Worm (Caenorhabditis elegans) whole organism, young adult: ENCODE data around the gene T01B7.9.

Source experiments
- B0336.3 ChIP-seq: fragments of 200-800 bp; sonication (Bioruptor generic); IDR thresholded peaks from 2 replicates; pipeline ENCODE4 v1.3.6; 2022; ENCODE audit warnings: missing genetic modification characterization, missing compliant biosample characterization
- C06A6.2 ChIP-seq: fragments of 200-800 bp; sonication (Bioruptor generic); conservative IDR thresholded peaks from 2 replicates; pipeline ENCODE4 v1.3.6; 2022; ENCODE audit warnings: missing genetic modification characterization, missing compliant biosample characterization
- C17E4.6 ChIP-seq: fragments of 200-800 bp; sonication (Bioruptor generic); IDR thresholded peaks from 2 replicates; pipeline ENCODE4 v1.3.6; 2022; ENCODE audit warnings: missing genetic modification reagents, missing genetic modification characterization, missing compliant biosample characterization
- F33H1.4 ChIP-seq: fragments of 200-800 bp; sonication (Bioruptor generic); IDR thresholded peaks from 2 replicates; pipeline ENCODE4 v1.3.6; 2022; ENCODE audit warnings: missing genetic modification reagents, missing genetic modification characterization, missing compliant biosample characterization
- F37B4.10 ChIP-seq: fragments of 200-800 bp; sonication (Bioruptor generic); IDR thresholded peaks from 2 replicates; pipeline ENCODE4 v1.3.6; 2022; ENCODE audit warnings: missing genetic modification characterization, missing compliant biosample characterization
- F39B2.1 ChIP-seq: fragments of 200-800 bp; sonication (Bioruptor generic); IDR thresholded peaks from 2 replicates; pipeline ENCODE4 v1.3.6; 2022; ENCODE audit warnings: missing genetic modification reagents, missing genetic modification characterization, missing compliant biosample characterization
- Y56A3A.18 ChIP-seq: fragments of 200-800 bp; sonication (Bioruptor generic); IDR thresholded peaks from 2 replicates; pipeline ENCODE4 v1.3.6; 2022; ENCODE audit warnings: missing genetic modification reagents, missing genetic modification characterization, missing compliant biosample characterization
- Y79H2A.3 ChIP-seq: fragments of 200-800 bp; sonication (Bioruptor generic); conservative IDR thresholded peaks from 2 replicates; pipeline ENCODE4 v1.3.6; 2022; ENCODE audit warnings: missing genetic modification reagents, missing genetic modification characterization, missing compliant biosample characterization
- ZK185.1 ChIP-seq: sonication (generic microtip); optimal IDR thresholded peaks from 2 replicates; lab custom pipeline; 2016; ENCODE audit warnings: mild to moderate bottlenecking, missing genetic modification characterization, missing compliant biosample characterization; ENCODE audit not compliant: poor library complexity, severe bottlenecking
- ama-1 ChIP-seq, 3 experiments: fragments of 150-350 bp in 1 of 3; sonication (generic microtip) in 2 of 3; optimal IDR thresholded peaks; 2 replicates each; lab custom pipeline; 2014 to 2018; ENCODE audit warnings: missing biosample characterization in 2 of 3, missing genetic modification characterization in 2 of 3, missing genetic modification reagents in 2 of 3
- aptf-2 ChIP-seq: fragments of 200-800 bp; sonication (Bioruptor generic); conservative IDR thresholded peaks from 2 replicates; pipeline ENCODE4 v1.3.6; 2022; ENCODE audit warnings: missing genetic modification reagents, missing genetic modification characterization, missing compliant biosample characterization
- cebp-1 ChIP-seq, 2 experiments: fragments of 200-800 bp in 1 of 2; sonication (Bioruptor generic) in 1 of 2; sonication (generic microtip) in 1 of 2; IDR thresholded peaks in 1 of 2; optimal IDR thresholded peaks in 1 of 2; 2 replicates each; pipeline versions ENCODE4 v1.3.6 to Lab custom; 2017 to 2022; ENCODE audit warnings: missing compliant biosample characterization in 2 of 2, missing genetic modification characterization in 2 of 2, mild to moderate bottlenecking in 1 of 2, missing genetic modification reagents in 1 of 2, moderate library complexity in 1 of 2
- ceh-100 ChIP-seq: fragments of 200-800 bp; sonication (Bioruptor generic); IDR thresholded peaks from 2 replicates; pipeline ENCODE4 v1.3.6; 2022; ENCODE audit warnings: missing genetic modification reagents, missing genetic modification characterization, missing compliant biosample characterization
- dpff-1 ChIP-seq: sonication (generic microtip); optimal IDR thresholded peaks from 2 replicates; lab custom pipeline; 2017; ENCODE audit warnings: mild to moderate bottlenecking, missing genetic modification characterization, missing compliant biosample characterization
- efl-1 ChIP-seq: fragments of 150-350 bp; optimal IDR thresholded peaks from 2 replicates; lab custom pipeline; 2014; ENCODE audit warnings: missing biosample characterization, missing genetic modification reagents, missing genetic modification characterization
- egl-44 ChIP-seq: fragments of 200-800 bp; sonication (Bioruptor generic); IDR thresholded peaks from 2 replicates; pipeline ENCODE4 v1.3.6; 2022; ENCODE audit warnings: missing genetic modification reagents, missing genetic modification characterization, missing compliant biosample characterization
- egrh-3 ChIP-seq: fragments of 200-800 bp; sonication (Bioruptor generic); IDR thresholded peaks from 2 replicates; pipeline ENCODE4 v1.3.6; 2022; ENCODE audit warnings: missing genetic modification reagents, missing genetic modification characterization, missing compliant biosample characterization
- fkh-3 ChIP-seq: sonication (generic microtip); optimal IDR thresholded peaks from 2 replicates; lab custom pipeline; 2016; ENCODE audit warnings: mild to moderate bottlenecking, missing genetic modification characterization, missing compliant biosample characterization
- him-1 ChIP-seq: sonication (generic microtip); optimal IDR thresholded peaks from 2 replicates; lab custom pipeline; 2016; ENCODE audit warnings: missing genotype, missing genetic modification reagents, missing genetic modification characterization, missing compliant biosample characterization
- hlh-12 ChIP-seq: sonication (generic microtip); optimal IDR thresholded peaks from 2 replicates; lab custom pipeline; 2016; ENCODE audit warnings: missing genetic modification characterization, missing compliant biosample characterization
- hlh-26 ChIP-seq: fragments of 200-800 bp; sonication (Bioruptor generic); conservative IDR thresholded peaks from 2 replicates; pipeline ENCODE4 v1.3.6; 2022; ENCODE audit warnings: missing genetic modification reagents, missing genetic modification characterization, missing compliant biosample characterization
- hmg-1.2 ChIP-seq: fragments of 200-800 bp; sonication (Bioruptor generic); IDR thresholded peaks from 2 replicates; pipeline ENCODE4 v1.3.6; 2022; ENCODE audit warnings: missing genetic modification reagents, missing genetic modification characterization, missing compliant biosample characterization
- hsf-1 ChIP-seq: fragments of 200-800 bp; sonication (Bioruptor generic); IDR thresholded peaks from 2 replicates; pipeline ENCODE4 v1.3.6; 2022; ENCODE audit warnings: missing genetic modification reagents, missing genetic modification characterization, missing compliant biosample characterization
- lag-1 ChIP-seq: fragments of 200-800 bp; sonication (Bioruptor generic); IDR thresholded peaks from 2 replicates; pipeline ENCODE4 v1.3.6; 2022; ENCODE audit warnings: missing genetic modification reagents, missing genetic modification characterization, missing compliant biosample characterization
- lin-26 ChIP-seq: fragments of 200-800 bp; sonication (Bioruptor generic); IDR thresholded peaks from 2 replicates; pipeline ENCODE4 v1.3.6; 2022; ENCODE audit warnings: missing genetic modification reagents, missing genetic modification characterization, missing compliant biosample characterization
- lin-54 ChIP-seq: fragments of 200-800 bp; sonication (Bioruptor generic); optimal IDR thresholded peaks from 2 replicates; lab custom pipeline; 2018; ENCODE audit warnings: mild to moderate bottlenecking, missing genetic modification characterization, missing compliant biosample characterization
- lsy-27 ChIP-seq: sonication (generic microtip); optimal IDR thresholded peaks from 2 replicates; lab custom pipeline; 2017; ENCODE audit warnings: missing genetic modification characterization, mild to moderate bottlenecking, missing compliant biosample characterization, antibody characterized with exemption, missing genotype, borderline replicate concordance; ENCODE audit not compliant: insufficient read depth
- madf-3 ChIP-seq: fragments of 200-800 bp; sonication (Bioruptor generic); IDR thresholded peaks from 2 replicates; pipeline ENCODE4 v1.3.6; 2022; ENCODE audit warnings: missing genetic modification reagents, missing genetic modification characterization, missing compliant biosample characterization
- mel-28 ChIP-seq: sonication (generic microtip); optimal IDR thresholded peaks from 2 replicates; lab custom pipeline; 2016; ENCODE audit warnings: borderline replicate concordance, mild to moderate bottlenecking, missing genetic modification characterization, missing compliant biosample characterization
- nfya-1 ChIP-seq: sonication (generic microtip); optimal IDR thresholded peaks from 2 replicates; lab custom pipeline; 2017; ENCODE audit warnings: antibody characterized with exemption, missing compliant biosample characterization, missing genetic modification characterization, borderline replicate concordance; ENCODE audit not compliant: insufficient read depth
- nfya-2 ChIP-seq: fragments of 200-800 bp; sonication (Bioruptor generic); IDR thresholded peaks from 2 replicates; pipeline ENCODE4 v1.3.6; 2022; ENCODE audit warnings: missing genetic modification reagents, missing genetic modification characterization, missing compliant biosample characterization
- rcor-1 ChIP-seq: fragments of 200-800 bp; sonication (Bioruptor generic); IDR thresholded peaks from 2 replicates; pipeline ENCODE4 v1.3.6; 2022; ENCODE audit warnings: missing genetic modification reagents, missing genetic modification characterization, missing compliant biosample characterization
- repo-1 ChIP-seq: sonication (generic microtip); optimal IDR thresholded peaks from 2 replicates; lab custom pipeline; 2017; ENCODE audit warnings: mild to moderate bottlenecking, missing genetic modification characterization, missing compliant biosample characterization
- sea-2 ChIP-seq: fragments of 200-800 bp; sonication (Bioruptor generic); IDR thresholded peaks from 2 replicates; pipeline ENCODE4 v1.3.6; 2022; ENCODE audit warnings: missing genetic modification characterization, missing compliant biosample characterization
- snpc-1.1 ChIP-seq: sonication (generic microtip); optimal IDR thresholded peaks from 2 replicates; lab custom pipeline; 2017; ENCODE audit warnings: missing genetic modification characterization, mild to moderate bottlenecking, missing compliant biosample characterization, antibody characterized with exemption, moderate library complexity, missing genotype, missing genetic modification reagents; ENCODE audit not compliant: insufficient read depth
- snpc-1.3 ChIP-seq: sonication (generic microtip); optimal IDR thresholded peaks from 2 replicates; lab custom pipeline; 2017; ENCODE audit warnings: missing genetic modification characterization, mild to moderate bottlenecking, missing compliant biosample characterization, antibody characterized with exemption, moderate library complexity, missing genotype, missing genetic modification reagents; ENCODE audit not compliant: insufficient read depth
- snpc-3.4 ChIP-seq: sonication (generic microtip); optimal IDR thresholded peaks from 2 replicates; lab custom pipeline; 2017; ENCODE audit warnings: missing genetic modification characterization, mild to moderate bottlenecking, missing compliant biosample characterization, antibody characterized with exemption, moderate library complexity, missing genotype, missing genetic modification reagents
- tlf-1 ChIP-seq: fragments of 200-800 bp; sonication (Bioruptor generic); optimal IDR thresholded peaks from 2 replicates; lab custom pipeline; 2018; ENCODE audit warnings: mild to moderate bottlenecking, missing genetic modification characterization, missing compliant biosample characterization
- unc-130 ChIP-seq: sonication (generic microtip); optimal IDR thresholded peaks from 2 replicates; lab custom pipeline; 2016; ENCODE audit warnings: missing genetic modification reagents, missing genetic modification characterization, missing compliant biosample characterization
- unc-62 ChIP-seq: fragments of 150-350 bp; optimal IDR thresholded peaks from 2 replicates; lab custom pipeline; 2014; ENCODE audit warnings: missing biosample characterization, missing genetic modification reagents, missing genetic modification characterization
- zfh-2 ChIP-seq: fragments of 200-800 bp; sonication (Bioruptor generic); conservative IDR thresholded peaks from 2 replicates; pipeline ENCODE4 v1.3.6; 2022; ENCODE audit warnings: missing genetic modification reagents, missing genetic modification characterization, missing compliant biosample characterization
- ztf-22 ChIP-seq: fragments of 200-800 bp; sonication (Bioruptor generic); optimal IDR thresholded peaks from 2 replicates; lab custom pipeline; 2018; ENCODE audit warnings: mild to moderate bottlenecking, missing genetic modification characterization, moderate library complexity, missing compliant biosample characterization
- ztf-25 ChIP-seq: fragments of 200-800 bp; sonication (Bioruptor generic); IDR thresholded peaks from 2 replicates; pipeline ENCODE4 v1.3.6; 2022; ENCODE audit warnings: missing genetic modification reagents, missing genetic modification characterization, missing compliant biosample characterization
- ztf-3 ChIP-seq: fragments of 200-800 bp; sonication (Bioruptor generic); optimal IDR thresholded peaks from 2 replicates; lab custom pipeline; 2018; ENCODE audit warnings: mild to moderate bottlenecking, missing genetic modification characterization, missing compliant biosample characterization

T01B7.9 gene

ce11 chrII:8747246-8747938 is 20.8 kb upstream of the T01B7.9 start (continued):
- TF ChIP-seq hmg-1.2 (GFP tag; lab: Robert Waterston, UW): peak; percentile 4; the same call in 1 of the 2 replicates
- TF ChIP-seq madf-3 (GFP tag; lab: Robert Waterston, UW): peak; percentile 66; the same call in 1 of the 2 replicates
- TF ChIP-seq C06A6.2: peak; percentile 50
- TF ChIP-seq efl-1 (GFP tag; lab: Kevin White, UChicago): peak; percentile 8
- TF ChIP-seq Y56A3A.18 (GFP tag; lab: Robert Waterston, UW): peak; percentile 86; the same call in 1 of the 2 replicates
- no peak for TF ChIP-seq hlh-12 (tag; lab: Kevin White, UChicago)
- no peak for TF ChIP-seq F33H1.4 (GFP tag; lab: Robert Waterston, UW)
- no peak for TF ChIP-seq lag-1 (GFP tag; lab: Robert Waterston, UW)
- TF ChIP-seq lsy-27 (tag; lab: Kevin White, UChicago): no peak
- TF ChIP-seq ama-1 (optimal IDR thresholded peaks at IDR 0.05; lab: Kevin White, UChicago): peak; percentile 96
- TF ChIP-seq ama-1 (GFP tag; optimal IDR thresholded peaks at IDR 0.05; lab: Kevin White, UChicago): no peak
- TF ChIP-seq tlf-1 (GFP tag; lab: Kevin White, UChicago): peak; percentile 90
- TF ChIP-seq lin-26 (GFP tag; lab: Robert Waterston, UW): peak; percentile 88
- no peak for TF ChIP-seq egrh-3 (GFP tag; lab: Robert Waterston, UW)
- no peak for TF ChIP-seq him-1
- peak; percentile 20; the same call in 1 of the 2 replicates for TF ChIP-seq ceh-100
- peak; percentile 51; the same call in 1 of the 2 replicates for TF ChIP-seq cebp-1 (GFP tag; IDR thresholded peaks at IDR 0.05; lab: Robert Waterston, UW)
- TF ChIP-seq cebp-1 (tag; optimal IDR thresholded peaks at IDR 0.05; lab: Kevin White, UChicago): peak; percentile 86
- TF ChIP-seq snpc-3.4 (tag; lab: Kevin White, UChicago): no peak
- no peak for TF ChIP-seq snpc-1.1
- no peak for TF ChIP-seq F39B2.1
- peak; percentile 46 for TF ChIP-seq lin-54
- no peak for TF ChIP-seq fkh-3
- TF ChIP-seq snpc-1.3 (tag; lab: Kevin White, UChicago): peak; percentile 55
- no peak for TF ChIP-seq C17E4.6 (GFP tag; lab: Robert Waterston, UW)
- TF ChIP-seq repo-1 (tag; lab: Kevin White, UChicago): peak; percentile 98
- no peak; the same call in 1 of the 2 replicates for TF ChIP-seq Y79H2A.3
- no peak for TF ChIP-seq nfya-2
- TF ChIP-seq egl-44 (GFP tag; lab: Robert Waterston, UW): 0 out of 2 replicates have a peak, but pooled peaks have one; percentile 10
- TF ChIP-seq sea-2 (GFP tag; lab: Robert Waterston, UW): no peak
- TF ChIP-seq unc-62 (GFP tag; lab: Kevin White, UChicago): no peak
- TF ChIP-seq hsf-1: no peak
- peak; percentile 70 for TF ChIP-seq zfh-2
- 0 out of 2 replicates have a peak, but pooled peaks have one; percentile 80 for TF ChIP-seq F37B4.10
- TF ChIP-seq unc-130 (GFP tag; lab: Kevin White, UChicago): no peak
- TF ChIP-seq hlh-26 (GFP tag; lab: Robert Waterston, UW): 0 out of 2 replicates have a peak, but pooled peaks have one; percentile 18
- peak; percentile 4 for TF ChIP-seq ZK185.1 (tag; lab: Kevin White, UChicago)
- peak; percentile 50; the same call in 1 of the 2 replicates for TF ChIP-seq ztf-25 (GFP tag; lab: Robert Waterston, UW)
- 0 out of 2 replicates have a peak, but pooled peaks have one; percentile 9 for TF ChIP-seq rcor-1
- peak; percentile 88 for TF ChIP-seq B0336.3
- TF ChIP-seq ztf-3 (GFP tag; lab: Kevin White, UChicago): peak; percentile 77
- peak; percentile 59; the same call in 1 of the 2 replicates for TF ChIP-seq aptf-2 (GFP tag; lab: Robert Waterston, UW)
- TF ChIP-seq ztf-22 (GFP tag; lab: Kevin White, UChicago): peak; percentile 62
- no peak for TF ChIP-seq dpff-1
- no peak for TF ChIP-seq nfya-1 (tag; lab: Kevin White, UChicago)
- TF ChIP-seq mel-28 (tag; lab: Kevin White, UChicago): peak; percentile 12
